Fruit fly (Drosophila melanogaster): ENCODE measurements around the gene CG14625.

DNA sequence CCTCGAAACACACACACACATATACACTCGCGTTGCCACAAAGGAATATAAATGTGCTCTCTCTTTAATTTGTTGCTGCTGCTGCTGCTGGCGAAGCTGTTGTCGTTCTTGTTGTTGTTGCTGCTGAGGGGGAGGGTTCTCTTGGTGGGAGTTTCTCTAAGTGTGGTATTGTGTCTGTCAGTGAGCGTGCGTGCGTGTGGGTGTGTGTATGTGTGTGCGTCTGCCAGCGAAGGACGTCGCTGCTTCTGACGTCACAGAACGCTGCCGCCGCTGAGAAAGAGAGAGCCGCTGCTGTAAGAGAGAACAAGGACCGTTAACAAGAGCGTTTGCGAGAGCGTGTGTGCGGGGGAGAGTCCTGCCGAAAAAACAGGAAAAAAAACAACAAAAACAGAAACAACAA is 34.6 kb downstream of the CG14625 start:
- TF ChIP-seq pan (optimal IDR thresholded peaks at IDR 0.05) (no peak), EcR (GFP tag; optimal IDR thresholded peaks at IDR 0.05) (no peak), usp (GFP tag; optimal IDR thresholded peaks at IDR 0.05) (no peak)
